Fruit fly (Drosophila melanogaster): ENCODE results near the gene Sod1.
A peak's percentile ranks its signal among the peaks of the same experiment; 100 is the strongest.

Sod1 gene

DNA sequence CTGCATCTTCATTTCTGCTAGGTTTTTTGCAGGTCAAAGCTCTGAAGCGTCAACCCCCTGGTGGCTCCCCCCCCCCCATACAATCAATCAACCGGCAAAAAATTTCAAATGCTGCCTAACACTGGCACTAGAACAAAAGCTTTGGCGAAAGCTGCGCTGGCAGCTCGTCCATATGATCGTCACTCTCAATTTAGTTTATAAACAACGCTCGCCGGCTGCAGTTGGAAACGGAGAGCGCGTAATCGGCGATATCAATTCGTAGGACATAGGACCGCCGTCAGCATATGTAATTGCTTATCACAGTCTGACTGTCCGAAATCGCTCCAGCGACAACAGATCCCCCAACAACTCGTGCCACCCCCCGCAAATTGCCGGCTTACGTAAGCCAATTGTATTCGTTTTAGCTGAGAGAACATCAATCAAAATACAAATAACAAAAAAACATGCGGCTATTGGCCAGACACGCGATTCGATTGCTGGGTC is 43.1 kb downstream of the Sod1 start, which contains the start of gene Mocs1 (continued):
- TF ChIP-seq CG10543 (GFP tag; optimal IDR thresholded peaks at IDR 0.05) (no peak), CG17361 (GFP tag; IDR thresholded peaks at IDR 0.05) (no peak), CG18011 (GFP tag; optimal IDR thresholded peaks at IDR 0.05) (no peak), cg (GFP tag; optimal IDR thresholded peaks at IDR 0.05) (no peak), caup (GFP tag; optimal IDR thresholded peaks at IDR 0.05; ENCODE audit: severe bottlenecking) (peak; percentile 6), sug (tag; optimal IDR thresholded peaks at IDR 0.05) (peak; percentile 99), CG11456 (GFP tag; IDR thresholded peaks at IDR 0.05) (no peak), CG3838 (GFP tag; optimal IDR thresholded peaks at IDR 0.05) (no peak), ac (GFP tag; optimal IDR thresholded peaks at IDR 0.05) (no peak), Rx (GFP tag; IDR thresholded peaks at IDR 0.05) (no peak), lab (GFP tag; optimal IDR thresholded peaks at IDR 0.05) (peak; percentile 68), CG17802 (tag; optimal IDR thresholded peaks at IDR 0.05) (no peak), abd-A (tag; optimal IDR thresholded peaks at IDR 0.05) (no peak), Elba2 (GFP tag; optimal IDR thresholded peaks at IDR 0.05) (no peak), wek (GFP tag; optimal IDR thresholded peaks at IDR 0.05) (no peak), Dek (tag; optimal IDR thresholded peaks at IDR 0.05) (no peak), hth (optimal IDR thresholded peaks at IDR 0.05) (no peak), CG42726 (GFP tag; IDR thresholded peaks at IDR 0.05; ENCODE audit: partially characterized antibody) (peak; percentile 26; the same call in 1 of the 2 replicates), CG9932 (GFP tag; IDR thresholded peaks at IDR 0.05) (peak; percentile 52), CG14710 (tag; optimal IDR thresholded peaks at IDR 0.05) (no peak), HLHmδ (GFP tag; optimal IDR thresholded peaks at IDR 0.05) (no peak), pb (GFP tag; optimal IDR thresholded peaks at IDR 0.05) (no peak), Atf6 (GFP tag; IDR thresholded peaks at IDR 0.05) (0 out of 2 replicates have a peak, but pooled peaks have one; percentile 43), CG33557 (GFP tag; optimal IDR thresholded peaks at IDR 0.05) (no peak), CG7786 (GFP tag; optimal IDR thresholded peaks at IDR 0.05) (no peak), CG1832 (GFP tag; optimal IDR thresholded peaks at IDR 0.05) (no peak), tap (tag; optimal IDR thresholded peaks at IDR 0.05) (no peak), CG8281 (tag; optimal IDR thresholded peaks at IDR 0.05) (no peak), CG3407 (GFP tag; optimal IDR thresholded peaks at IDR 0.05) (no peak), CG30020 (tag; optimal IDR thresholded peaks at IDR 0.05) (no peak), Side (GFP tag; optimal IDR thresholded peaks at IDR 0.05) (no peak), mirr (GFP tag; optimal IDR thresholded peaks at IDR 0.05) (peak; percentile 23), usp (GFP tag; optimal IDR thresholded peaks at IDR 0.05) (no peak), CG6683 (GFP tag; optimal IDR thresholded peaks at IDR 0.05) (peak; percentile 2), toy (GFP tag; IDR thresholded peaks at IDR 0.05) (no peak), CG13296 (GFP tag; optimal IDR thresholded peaks at IDR 0.05) (peak; percentile 5), bowl (GFP tag; IDR thresholded peaks at IDR 0.05) (no peak), CG7556 (GFP tag; optimal IDR thresholded peaks at IDR 0.05) (no peak), CG7357 (GFP tag; IDR thresholded peaks at IDR 0.05) (no peak), CG3163 (GFP tag; optimal IDR thresholded peaks at IDR 0.05) (no peak), HmgZ (tag; optimal IDR thresholded peaks at IDR 0.05) (peak; percentile 38), CG17612 (GFP tag; IDR thresholded peaks at IDR 0.05) (no peak), CG3726 (GFP tag; IDR thresholded peaks at IDR 0.05) (no peak), scrt (GFP tag; optimal IDR thresholded peaks at IDR 0.05) (no peak), Sox100B (GFP tag; optimal IDR thresholded peaks at IDR 0.05) (no peak), dan (GFP tag; IDR thresholded peaks at IDR 0.05) (no peak), D (optimal IDR thresholded peaks at IDR 0.05) (no peak), D (GFP tag; optimal IDR thresholded peaks at IDR 0.05) (no peak), Abd-B (GFP tag; optimal IDR thresholded peaks at IDR 0.05) (no peak), sna (GFP tag; IDR thresholded peaks at IDR 0.05; ENCODE audit: partially characterized antibody) (no peak), CG10979 (tag; optimal IDR thresholded peaks at IDR 0.05) (no peak), Sin3A (optimal IDR thresholded peaks at IDR 0.05) (no peak)

Data from whole organism, embryonic.